Worm (Caenorhabditis elegans) whole organism, L2 larva: ENCODE data around the gene srt-55.

Source experiments
- blmp-1 ChIP-seq: sonication (generic microtip); optimal IDR thresholded peaks from 2 replicates; lab custom pipeline; 2017; ENCODE audit warnings: missing genetic modification characterization, mild to moderate bottlenecking, missing compliant biosample characterization, antibody characterized with exemption, moderate library complexity; ENCODE audit not compliant: insufficient read depth
- elt-1 ChIP-seq: fragments of 150-350 bp; optimal IDR thresholded peaks from 2 replicates; lab custom pipeline; 2014; ENCODE audit warnings: missing biosample characterization, missing genetic modification characterization
- gmeb-1 ChIP-seq: fragments of 150-350 bp; optimal IDR thresholded peaks from 2 replicates; lab custom pipeline; 2014; ENCODE audit warnings: missing biosample characterization, missing genetic modification characterization
- lsy-2 ChIP-seq, 2 experiments: fragments of 150-350 bp in 1 of 2; sonication (generic microtip) in 1 of 2; optimal IDR thresholded peaks; 2 replicates each; lab custom pipeline; 2014 to 2017; ENCODE audit warnings: missing biosample characterization in 2 of 2, missing genetic modification characterization in 2 of 2
- mab-5 ChIP-seq: fragments of 150-350 bp; optimal IDR thresholded peaks from 2 replicates; lab custom pipeline; 2014; ENCODE audit warnings: missing biosample characterization, missing genetic modification characterization
- nhr-12 ChIP-seq: fragments of 150-350 bp; optimal IDR thresholded peaks from 2 replicates; lab custom pipeline; 2014; ENCODE audit warnings: missing biosample characterization, missing genetic modification characterization
- nhr-6 ChIP-seq: fragments of 150-350 bp; optimal IDR thresholded peaks from 2 replicates; lab custom pipeline; 2014; ENCODE audit warnings: missing biosample characterization, missing genetic modification characterization
- skn-1 ChIP-seq: sonication (generic microtip); optimal IDR thresholded peaks from 2 replicates; lab custom pipeline; 2017; ENCODE audit warnings: missing biosample characterization, missing genetic modification characterization
- snpc-4 ChIP-seq: fragments of 150-350 bp; optimal IDR thresholded peaks from 2 replicates; lab custom pipeline; 2014; ENCODE audit warnings: missing biosample characterization, missing genetic modification characterization
- unc-62 ChIP-seq: fragments of 150-350 bp; optimal IDR thresholded peaks from 2 replicates; lab custom pipeline; 2014; ENCODE audit warnings: missing biosample characterization, missing genetic modification reagents, missing genetic modification characterization
- ztf-11 ChIP-seq: sonication (generic microtip); optimal IDR thresholded peaks from 2 replicates; lab custom pipeline; 2017; ENCODE audit warnings: missing biosample characterization, missing genetic modification characterization

DNA sequence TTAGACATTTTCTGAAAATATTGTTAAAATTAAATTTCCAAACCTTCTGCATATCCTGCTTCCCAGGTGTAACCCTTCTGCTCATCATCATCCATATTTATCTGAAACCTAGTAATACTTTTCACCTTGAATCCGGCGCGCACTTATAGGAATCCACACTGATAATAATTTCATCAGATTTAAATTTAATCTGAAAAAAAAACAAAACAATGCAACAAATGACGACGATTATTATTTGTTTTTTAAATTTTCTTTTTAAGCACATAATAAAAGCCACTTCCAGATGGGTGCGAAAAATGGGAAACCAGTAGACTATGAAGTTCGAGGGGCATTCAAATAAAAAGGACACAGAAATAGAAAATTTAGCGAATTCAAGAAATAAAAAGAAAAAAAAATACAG, 15.6 kb downstream of the srt-55 start, which contains the start of gene gtf-2H2C:
- TF ChIP-seq unc-62 (GFP tag; lab: Kevin White, UChicago) (no peak), nhr-6 (no peak), elt-1 (tag; lab: Kevin White, UChicago) (no peak), snpc-4 (tag; lab: Kevin White, UChicago) (no peak), blmp-1 (no peak), gmeb-1 (tag; lab: Kevin White, UChicago) (no peak), ztf-11 (tag; lab: Kevin White, UChicago) (no peak), skn-1 (tag; lab: Kevin White, UChicago) (no peak), lsy-2 (tag; optimal IDR thresholded peaks at IDR 0.05; lab: Kevin White, UChicago) (no peak), mab-5 (no peak), nhr-12 (tag; lab: Kevin White, UChicago) (no peak)
